Fruit fly (Drosophila melanogaster): ENCODE measurements around the gene CG33342.

Gene CG33342

dm6 chr3R:24348420-24349190 is 28.1 kb upstream of the CG33342 start, which contains the start of the genes CG5746 and CG6454 (continued):
- TF ChIP-seq stwl (tag; optimal IDR thresholded peaks at IDR 0.05) = peak; percentile 48
- TF ChIP-seq Neu2 (GFP tag; optimal IDR thresholded peaks at IDR 0.05; ENCODE audit: borderline replicate concordance) = peak; percentile 18
- TF ChIP-seq CG16815 (GFP tag; optimal IDR thresholded peaks at IDR 0.05) = peak; percentile 43
- TF ChIP-seq mam (GFP tag; optimal IDR thresholded peaks at IDR 0.05) = peak; percentile 68
- TF ChIP-seq zfh1 (GFP tag; IDR thresholded peaks at IDR 0.05) = peak; percentile 35; the same call in 1 of the 3 replicates
- TF ChIP-seq eyg (GFP tag; optimal IDR thresholded peaks at IDR 0.05) = peak; percentile 11
- no peak for TF ChIP-seq chinmo (GFP tag; IDR thresholded peaks at IDR 0.05; ENCODE audit: partially characterized antibody)
- no peak for TF ChIP-seq Fer2 (tag; optimal IDR thresholded peaks at IDR 0.05)
- peak; percentile 76 for TF ChIP-seq gfzf (GFP tag; optimal IDR thresholded peaks at IDR 0.05)
- TF ChIP-seq Mad (GFP tag; optimal IDR thresholded peaks at IDR 0.05) = peak; percentile 60
- peak; percentile 24 for TF ChIP-seq CG33213 (GFP tag; optimal IDR thresholded peaks at IDR 0.05)
- no peak for TF ChIP-seq CG10366 (GFP tag; IDR thresholded peaks at IDR 0.05)
- no peak for TF ChIP-seq CG6654 (GFP tag; optimal IDR thresholded peaks at IDR 0.05)
- no peak for TF ChIP-seq Dref (GFP tag; IDR thresholded peaks at IDR 0.05)
- TF ChIP-seq CG14441 (GFP tag; IDR thresholded peaks at IDR 0.05) = no peak
- TF ChIP-seq Dek (tag; optimal IDR thresholded peaks at IDR 0.05) = peak; percentile 42
- no peak for TF ChIP-seq Dad (GFP tag; optimal IDR thresholded peaks at IDR 0.05)
- TF ChIP-seq CG17186 (GFP tag; optimal IDR thresholded peaks at IDR 0.05) = peak; percentile 69
- peak; percentile 44 for TF ChIP-seq al (GFP tag; IDR thresholded peaks at IDR 0.05)
- no peak for TF ChIP-seq CG8359 (GFP tag; optimal IDR thresholded peaks at IDR 0.05; ENCODE audit: borderline replicate concordance)
- peak; percentile 59 for TF ChIP-seq bab2 (GFP tag; optimal IDR thresholded peaks at IDR 0.05)
- peak; percentile 23 for TF ChIP-seq psq (GFP tag; optimal IDR thresholded peaks at IDR 0.05)
- no peak for TF ChIP-seq CkIIα-i1 (GFP tag; IDR thresholded peaks at IDR 0.05)
- TF ChIP-seq ara (GFP tag; IDR thresholded peaks at IDR 0.05) = no peak
- TF ChIP-seq CG8290 (GFP tag; optimal IDR thresholded peaks at IDR 0.05) = peak; percentile 38
- no peak for TF ChIP-seq CG8290 (tag; optimal IDR thresholded peaks at IDR 0.05)
- peak; percentile 46 for TF ChIP-seq shn (GFP tag; optimal IDR thresholded peaks at IDR 0.05)
- TF ChIP-seq pros (GFP tag; optimal IDR thresholded peaks at IDR 0.05) = no peak
- TF ChIP-seq ewg (GFP tag; optimal IDR thresholded peaks at IDR 0.05) = no peak
- peak; percentile 61 for TF ChIP-seq Ptx1 (GFP tag; IDR thresholded peaks at IDR 0.05)
- 0 out of 2 replicates have a peak, but pooled peaks have one; percentile 5 for TF ChIP-seq CG42726 (GFP tag; IDR thresholded peaks at IDR 0.05; ENCODE audit: partially characterized antibody)
- TF ChIP-seq hkb (optimal IDR thresholded peaks at IDR 0.05) = no peak
- TF ChIP-seq hkb (GFP tag; IDR thresholded peaks at IDR 0.05) = peak; percentile 25; the same call in 1 of the 2 replicates
- TF ChIP-seq dmrt11E (tag; optimal IDR thresholded peaks at IDR 0.05) = peak; percentile 61
- TF ChIP-seq CG3847 (GFP tag; IDR thresholded peaks at IDR 0.05) = 0 out of 2 replicates have a peak, but pooled peaks have one; percentile 33
- no peak for TF ChIP-seq CG1832 (GFP tag; optimal IDR thresholded peaks at IDR 0.05)
- no peak for TF ChIP-seq D19B (GFP tag; optimal IDR thresholded peaks at IDR 0.05)
- TF ChIP-seq bsh (GFP tag; optimal IDR thresholded peaks at IDR 0.05) = no peak
- TF ChIP-seq HLH54F (GFP tag; optimal IDR thresholded peaks at IDR 0.05) = peak; percentile 72
- no peak for TF ChIP-seq CG3726 (GFP tag; IDR thresholded peaks at IDR 0.05)
- peak in 1 of 2 experiments; percentile 50 for TF ChIP-seq Hr51 (GFP tag; optimal IDR thresholded peaks at IDR 0.05)
- no peak for TF ChIP-seq cas (GFP tag; IDR thresholded peaks at IDR 0.05)
- peak; percentile 18 for TF ChIP-seq Camta (GFP tag; optimal IDR thresholded peaks at IDR 0.05)
- no peak for TF ChIP-seq Adf1 (GFP tag; IDR thresholded peaks at IDR 0.05)
- TF ChIP-seq CG9609 (GFP tag; optimal IDR thresholded peaks at IDR 0.05) = peak; percentile 73
- 0 out of 2 replicates have a peak, but pooled peaks have one; percentile 40 for TF ChIP-seq ranshi (GFP tag; IDR thresholded peaks at IDR 0.05)
- TF ChIP-seq CG31388 (GFP tag; optimal IDR thresholded peaks at IDR 0.05) = no peak
- no peak for TF ChIP-seq CG11504 (tag; optimal IDR thresholded peaks at IDR 0.05)
- TF ChIP-seq CG9437 (GFP tag; optimal IDR thresholded peaks at IDR 0.05) = peak; percentile 70
- TF ChIP-seq CG6854 (GFP tag; optimal IDR thresholded peaks at IDR 0.05) = no peak

Measured in whole organism, embryonic.